Worm (Caenorhabditis elegans) whole organism, L4/young adult: ENCODE results near the gene alkb-8.

ENCODE experiments used
- W03F9.2 ChIP-seq: fragments of 150-350 bp; optimal IDR thresholded peaks from 2 replicates; lab custom pipeline; 2014; ENCODE audit warnings: missing biosample characterization, missing genetic modification characterization
- dao-5 ChIP-seq: sonication (generic microtip); optimal IDR thresholded peaks from 2 replicates; lab custom pipeline; 2016; ENCODE audit warnings: missing genotype, missing genetic modification characterization, moderate library complexity, missing compliant biosample characterization
- him-1 ChIP-seq: sonication (generic microtip); optimal IDR thresholded peaks from 2 replicates; lab custom pipeline; 2016; ENCODE audit warnings: missing genotype, missing genetic modification reagents, missing genetic modification characterization, missing compliant biosample characterization

The alkb-8 gene

ce11 chrIII:3734007-3734406 lies 24.9 kb downstream of the alkb-8 start, which contains the start of gene F34D10.3:
Gene F34D10.3 (plus strand): TSS chrIII:3734255.
- TF ChIP-seq W03F9.2 (tag; lab: Kevin White, UChicago), result no peak

DNA sequence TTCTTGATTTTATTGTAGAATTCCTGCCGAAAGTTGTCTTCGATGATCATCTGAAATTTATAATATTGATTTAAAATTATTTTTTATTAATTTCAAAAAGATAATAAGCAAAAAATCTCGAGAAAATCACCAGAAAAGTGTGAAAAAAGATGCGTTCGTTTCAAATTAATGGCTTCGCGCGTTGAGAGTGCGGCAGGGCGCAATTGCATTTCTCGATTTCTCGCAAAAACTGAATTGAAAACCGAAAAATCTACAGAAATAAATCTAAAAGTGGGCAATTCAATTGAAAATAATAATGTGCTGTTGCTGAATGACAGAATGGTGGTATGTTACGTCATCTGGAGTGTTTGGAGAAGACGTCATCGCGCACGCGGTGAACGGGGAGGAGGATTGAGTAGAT lies 25.9 kb downstream of the alkb-8 start, which contains the start of gene evl-18:
evl-18 (minus strand) TSS at position 50 of the 400 bp plus-strand sequence.
- TF ChIP-seq W03F9.2 (tag; lab: Kevin White, UChicago) (no peak), dao-5 (no peak), him-1 (no peak)

DNA sequence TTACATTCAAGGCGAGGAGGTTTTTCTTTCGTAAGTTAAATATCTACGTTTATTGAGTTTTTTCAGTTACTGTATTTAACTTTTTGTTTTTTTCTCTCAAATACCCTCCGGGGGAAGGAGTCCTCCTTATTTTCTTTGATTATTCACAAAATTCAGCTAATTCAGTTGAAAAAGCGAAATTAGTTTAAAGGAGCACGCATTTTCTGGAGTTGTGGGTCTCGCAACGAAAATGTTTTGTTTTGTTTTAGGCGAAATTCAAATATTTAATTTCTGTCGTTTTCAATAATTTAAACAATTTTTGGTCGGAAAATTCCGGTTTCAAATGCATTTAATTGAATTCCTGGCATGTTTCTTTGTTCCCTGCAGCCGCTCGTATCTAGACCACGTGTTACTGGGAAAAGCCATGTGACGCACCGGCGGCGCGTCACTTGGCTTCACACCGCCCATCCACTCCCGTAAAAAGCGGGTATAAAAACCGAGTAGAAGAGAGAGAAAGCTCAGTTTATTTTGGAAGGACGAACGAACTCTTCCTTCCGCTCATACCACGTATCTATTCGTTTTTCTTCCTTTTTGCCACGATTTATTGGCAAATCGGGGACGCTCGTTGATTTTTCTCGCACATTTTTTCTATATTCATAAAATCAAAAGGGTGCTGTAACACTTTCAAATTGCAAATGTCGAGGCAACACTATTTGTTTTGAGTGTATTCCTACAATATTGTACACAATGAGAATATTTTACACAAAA lies 26.6 kb downstream of the alkb-8 start:
- TF ChIP-seq him-1 (no peak), dao-5 (no peak), W03F9.2 (tag; lab: Kevin White, UChicago) (no peak)

DNA sequence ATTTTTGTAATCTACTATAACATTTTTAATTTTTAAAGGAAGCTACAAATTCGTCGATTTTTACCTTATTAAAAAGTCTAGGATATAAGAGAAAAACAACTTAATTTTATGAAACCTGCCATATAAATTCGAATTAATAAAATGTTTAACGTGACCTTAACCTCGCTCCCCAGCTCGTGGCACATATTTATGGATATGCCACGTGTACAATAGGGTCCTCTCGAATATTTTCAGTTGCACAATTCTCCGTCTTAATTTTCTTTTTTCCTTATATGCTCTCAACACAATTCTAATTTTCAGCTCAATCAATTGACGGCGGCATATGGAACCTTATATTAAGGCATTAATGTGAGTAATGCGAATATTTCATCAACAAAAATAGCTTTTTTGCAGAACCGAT lies 27.2 kb downstream of the alkb-8 start, which contains the start of gene F34D10.4:
F34D10.4 (plus strand) TSS at position 301 of the 400 bp plus-strand sequence.
- TF ChIP-seq dao-5, result no peak
- no peak for TF ChIP-seq W03F9.2 (tag; lab: Kevin White, UChicago)
- TF ChIP-seq him-1, result no peak

ce11 chrIII:3737742-3738141 lies 28.6 kb downstream of the alkb-8 start:
- TF ChIP-seq dao-5 (no peak), W03F9.2 (tag; lab: Kevin White, UChicago) (no peak), him-1 (no peak)

ce11 chrIII:3738331-3738730 lies 29.2 kb downstream of the alkb-8 start:
- TF ChIP-seq W03F9.2 (tag; lab: Kevin White, UChicago) (no peak), him-1 (no peak), dao-5 (no peak)

ce11 chrIII:3742090-3742489 lies 33.0 kb downstream of the alkb-8 start:
- TF ChIP-seq W03F9.2 (tag; lab: Kevin White, UChicago), result no peak
- TF ChIP-seq dao-5, result no peak
- no peak for TF ChIP-seq him-1

- no peak for TF ChIP-seq dao-5
- no peak for TF ChIP-seq him-1
- no peak for TF ChIP-seq W03F9.2 (tag; lab: Kevin White, UChicago)
These were observed 34.2 kb downstream of the alkb-8 start for ce11 chrIII:3743367-3743766.

DNA sequence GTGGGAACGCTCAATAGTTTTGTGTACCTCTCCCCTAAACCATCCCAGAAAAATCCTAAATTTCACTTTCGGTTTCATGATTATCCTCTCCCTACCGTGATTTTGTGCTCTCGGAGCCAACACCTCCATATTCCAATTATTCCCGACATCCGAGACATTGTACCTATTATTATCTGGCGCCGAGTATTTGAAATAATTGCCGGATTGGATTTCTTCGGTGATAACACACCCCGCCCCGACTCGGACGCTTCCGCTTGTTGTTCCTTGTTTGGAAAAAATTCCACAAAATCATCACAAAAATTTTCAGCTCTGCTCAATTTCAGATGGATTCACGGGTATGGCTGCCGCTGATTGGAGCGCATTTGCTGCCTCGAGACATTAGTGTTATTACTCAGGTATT lies 36.0 kb downstream of the alkb-8 start, which contains the start of gene lin-48:
lin-48 (plus strand) TSS at position 301 of the 400 bp plus-strand sequence.
- TF ChIP-seq him-1 (no peak), dao-5 (no peak), W03F9.2 (tag; lab: Kevin White, UChicago) (no peak)

ce11 chrIII:3759312-3759711 lies 50.2 kb downstream of the alkb-8 start, which contains the start of gene arcp-1:
Gene arcp-1 (minus strand): TSS chrIII:3759412.
- TF ChIP-seq dao-5 (no peak), W03F9.2 (tag; lab: Kevin White, UChicago) (no peak), him-1 (no peak)
